Worm (Caenorhabditis elegans) whole organism, young adult: ENCODE data around the gene zipt-9.
A peak's percentile ranks its signal among the peaks of the same experiment; 100 is the strongest.

ENCODE experiments used
- B0261.1 ChIP-seq: sonication (generic microtip); optimal IDR thresholded peaks from 2 replicates; lab custom pipeline; 2016; ENCODE audit warnings: mild to moderate bottlenecking, missing genetic modification characterization, moderate library complexity, missing compliant biosample characterization
- C06A6.2 ChIP-seq: fragments of 200-800 bp; sonication (Bioruptor generic); conservative IDR thresholded peaks from 2 replicates; pipeline ENCODE4 v1.3.6; 2022; ENCODE audit warnings: missing genetic modification characterization, missing compliant biosample characterization
- F10E7.11 ChIP-seq: sonication (generic microtip); optimal IDR thresholded peaks from 2 replicates; lab custom pipeline; 2017; ENCODE audit warnings: mild to moderate bottlenecking, missing genetic modification characterization, moderate library complexity, missing compliant biosample characterization
- F22D6.2 ChIP-seq: sonication (generic microtip); optimal IDR thresholded peaks from 2 replicates; lab custom pipeline; 2016; ENCODE audit warnings: mild to moderate bottlenecking, missing genetic modification characterization, missing compliant biosample characterization
- F39B2.1 ChIP-seq: fragments of 200-800 bp; sonication (Bioruptor generic); IDR thresholded peaks from 2 replicates; pipeline ENCODE4 v1.3.6; 2022; ENCODE audit warnings: missing genetic modification reagents, missing genetic modification characterization, missing compliant biosample characterization
- F57C9.4 ChIP-seq: sonication (generic microtip); optimal IDR thresholded peaks from 2 replicates; lab custom pipeline; 2017; ENCODE audit warnings: mild to moderate bottlenecking, missing genetic modification characterization, missing compliant biosample characterization
- K12H6.12 ChIP-seq: fragments of 200-800 bp; sonication (Bioruptor generic); optimal IDR thresholded peaks from 2 replicates; lab custom pipeline; 2018; ENCODE audit warnings: mild to moderate bottlenecking, missing genetic modification characterization, missing compliant biosample characterization
- T07F8.4 ChIP-seq: sonication (generic microtip); optimal IDR thresholded peaks from 2 replicates; lab custom pipeline; 2016; ENCODE audit warnings: mild to moderate bottlenecking, missing genetic modification characterization, moderate library complexity, missing compliant biosample characterization
- T26A5.8 ChIP-seq: sonication (generic microtip); optimal IDR thresholded peaks from 2 replicates; lab custom pipeline; 2016; ENCODE audit warnings: missing genetic modification characterization, missing compliant biosample characterization
- Y79H2A.3 ChIP-seq: fragments of 200-800 bp; sonication (Bioruptor generic); conservative IDR thresholded peaks from 2 replicates; pipeline ENCODE4 v1.3.6; 2022; ENCODE audit warnings: missing genetic modification reagents, missing genetic modification characterization, missing compliant biosample characterization
- Y95B8A.8 ChIP-seq: fragments of 200-800 bp; sonication (Bioruptor generic); IDR thresholded peaks from 2 replicates; pipeline ENCODE4 v1.3.6; 2022; ENCODE audit warnings: missing genetic modification reagents, missing genetic modification characterization, missing compliant biosample characterization
- athp-1 ChIP-seq: sonication (generic microtip); optimal IDR thresholded peaks from 2 replicates; lab custom pipeline; 2017; ENCODE audit warnings: mild to moderate bottlenecking, missing genetic modification characterization, missing compliant biosample characterization
- bed-1 ChIP-seq: fragments of 200-800 bp; sonication (Bioruptor generic); IDR thresholded peaks from 2 replicates; pipeline ENCODE4 v1.3.6; 2022; ENCODE audit warnings: missing genetic modification reagents, missing genetic modification characterization, missing compliant biosample characterization
- bed-2 ChIP-seq: fragments of 200-800 bp; sonication (Bioruptor generic); IDR thresholded peaks from 2 replicates; pipeline ENCODE4 v1.3.6; 2022; ENCODE audit warnings: missing genetic modification reagents, missing genetic modification characterization, missing compliant biosample characterization
- ccch-3 ChIP-seq: fragments of 200-800 bp; sonication (Bioruptor generic); optimal IDR thresholded peaks from 2 replicates; lab custom pipeline; 2018; ENCODE audit warnings: mild to moderate bottlenecking, missing genetic modification characterization, missing compliant biosample characterization
- cebp-1 ChIP-seq, 2 experiments: fragments of 200-800 bp in 1 of 2; sonication (Bioruptor generic) in 1 of 2; sonication (generic microtip) in 1 of 2; IDR thresholded peaks in 1 of 2; optimal IDR thresholded peaks in 1 of 2; 2 replicates each; pipeline versions ENCODE4 v1.3.6 to Lab custom; 2017 to 2022; ENCODE audit warnings: missing compliant biosample characterization in 2 of 2, missing genetic modification characterization in 2 of 2, mild to moderate bottlenecking in 1 of 2, missing genetic modification reagents in 1 of 2, moderate library complexity in 1 of 2
- ceh-100 ChIP-seq: fragments of 200-800 bp; sonication (Bioruptor generic); IDR thresholded peaks from 2 replicates; pipeline ENCODE4 v1.3.6; 2022; ENCODE audit warnings: missing genetic modification reagents, missing genetic modification characterization, missing compliant biosample characterization
- chd-7 ChIP-seq: sonication (generic microtip); optimal IDR thresholded peaks from 2 replicates; lab custom pipeline; 2016; ENCODE audit warnings: mild to moderate bottlenecking, missing genetic modification characterization, moderate library complexity, missing compliant biosample characterization
- die-1 ChIP-seq: sonication (generic microtip); optimal IDR thresholded peaks from 2 replicates; lab custom pipeline; 2016; ENCODE audit warnings: missing genotype, mild to moderate bottlenecking, missing genetic modification characterization, missing compliant biosample characterization
- dpl-1 ChIP-seq: fragments of 150-350 bp; optimal IDR thresholded peaks from 2 replicates; lab custom pipeline; 2014; ENCODE audit warnings: missing biosample characterization, missing genetic modification reagents, missing genetic modification characterization
- gei-17 ChIP-seq: fragments of 200-800 bp; sonication (Bioruptor generic); optimal IDR thresholded peaks from 2 replicates; lab custom pipeline; 2018; ENCODE audit warnings: mild to moderate bottlenecking, missing genetic modification characterization, missing compliant biosample characterization
- hlh-12 ChIP-seq: sonication (generic microtip); optimal IDR thresholded peaks from 2 replicates; lab custom pipeline; 2016; ENCODE audit warnings: missing genetic modification characterization, missing compliant biosample characterization
- hrde-1 ChIP-seq: sonication (generic microtip); optimal IDR thresholded peaks from 2 replicates; lab custom pipeline; 2016; ENCODE audit warnings: missing genetic modification characterization, mild to moderate bottlenecking, missing compliant biosample characterization, moderate library complexity, missing genotype, missing genetic modification reagents, borderline replicate concordance
- lin-35 ChIP-seq, 3 experiments: fragments of 150-350 bp in 2 of 3; sonication (generic microtip) in 1 of 3; optimal IDR thresholded peaks; 2 replicates each; lab custom pipeline; 2014 to 2018; ENCODE audit warnings: missing biosample characterization in 3 of 3, missing genetic modification characterization in 3 of 3, missing genetic modification reagents in 3 of 3
- lir-1 ChIP-seq: fragments of 200-800 bp; sonication (Bioruptor generic); conservative IDR thresholded peaks from 2 replicates; pipeline ENCODE4 v1.3.6; 2022; ENCODE audit warnings: missing genetic modification reagents, missing genetic modification characterization, missing compliant biosample characterization
- mel-28 ChIP-seq: sonication (generic microtip); optimal IDR thresholded peaks from 2 replicates; lab custom pipeline; 2016; ENCODE audit warnings: borderline replicate concordance, mild to moderate bottlenecking, missing genetic modification characterization, missing compliant biosample characterization
- mes-4 ChIP-seq: sonication (generic microtip); optimal IDR thresholded peaks from 2 replicates; lab custom pipeline; 2016; ENCODE audit warnings: missing genotype, missing genetic modification characterization, missing compliant biosample characterization
- mxl-1 ChIP-seq: sonication (generic microtip); optimal IDR thresholded peaks from 2 replicates; lab custom pipeline; 2016; ENCODE audit warnings: missing genetic modification characterization, missing compliant biosample characterization
- nfyb-1 ChIP-seq: fragments of 200-800 bp; sonication (Bioruptor generic); IDR thresholded peaks from 2 replicates; pipeline ENCODE4 v1.3.6; 2022; ENCODE audit warnings: missing genetic modification reagents, missing genetic modification characterization, missing compliant biosample characterization
- nhr-179 ChIP-seq: sonication (generic microtip); optimal IDR thresholded peaks from 2 replicates; lab custom pipeline; 2016; ENCODE audit warnings: mild to moderate bottlenecking, missing genetic modification characterization, missing compliant biosample characterization
- nhr-80 ChIP-seq: sonication (generic microtip); optimal IDR thresholded peaks from 2 replicates; lab custom pipeline; 2016; ENCODE audit warnings: missing genetic modification characterization, missing compliant biosample characterization
- nhr-90 ChIP-seq: sonication (generic microtip); optimal IDR thresholded peaks from 2 replicates; lab custom pipeline; 2016; ENCODE audit warnings: missing genotype, mild to moderate bottlenecking, missing genetic modification characterization, missing compliant biosample characterization
- rec-8 ChIP-seq, 2 experiments: sonication (generic microtip); optimal IDR thresholded peaks; 2 replicates each; lab custom pipeline; 2016; ENCODE audit warnings: mild to moderate bottlenecking in 2 of 2, missing genetic modification characterization in 2 of 2, missing genetic modification reagents in 2 of 2, missing genotype in 2 of 2, missing biosample characterization in 1 of 2, missing compliant biosample characterization in 1 of 2, moderate library complexity in 1 of 2
- repo-1 ChIP-seq: sonication (generic microtip); optimal IDR thresholded peaks from 2 replicates; lab custom pipeline; 2017; ENCODE audit warnings: mild to moderate bottlenecking, missing genetic modification characterization, missing compliant biosample characterization
- rpc-1 ChIP-seq, 2 experiments: fragments of 150-350 bp in 1 of 2; sonication (generic microtip) in 1 of 2; optimal IDR thresholded peaks; 2 replicates each; lab custom pipeline; 2014 to 2018; ENCODE audit warnings: missing biosample characterization in 1 of 2, missing genetic modification characterization in 1 of 2, missing genetic modification reagents in 1 of 2, missing genotype in 1 of 2
- sea-2 ChIP-seq: fragments of 200-800 bp; sonication (Bioruptor generic); IDR thresholded peaks from 2 replicates; pipeline ENCODE4 v1.3.6; 2022; ENCODE audit warnings: missing genetic modification characterization, missing compliant biosample characterization
- snpc-1.3 ChIP-seq: sonication (generic microtip); optimal IDR thresholded peaks from 2 replicates; lab custom pipeline; 2017; ENCODE audit warnings: missing genetic modification characterization, mild to moderate bottlenecking, missing compliant biosample characterization, antibody characterized with exemption, moderate library complexity, missing genotype, missing genetic modification reagents; ENCODE audit not compliant: insufficient read depth
- snpc-4 ChIP-seq, 5 experiments: fragments of 150-350 bp in 1 of 5; sonication (generic microtip) in 4 of 5; optimal IDR thresholded peaks; 2 replicates each; lab custom pipeline; 2014 to 2018; ENCODE audit warnings: missing genetic modification characterization in 5 of 5, missing biosample characterization in 3 of 5, antibody characterized with exemption in 2 of 5, mild to moderate bottlenecking in 2 of 5, missing compliant biosample characterization in 2 of 5, missing genotype in 2 of 5, moderate library complexity in 2 of 5, missing genetic modification reagents in 1 of 5
- tbp1 ChIP-seq: fragments of 200-800 bp; sonication (Bioruptor generic); optimal IDR thresholded peaks from 2 replicates; lab custom pipeline; 2018; ENCODE audit warnings: mild to moderate bottlenecking, missing genetic modification characterization, missing compliant biosample characterization
- tlf-1 ChIP-seq: fragments of 200-800 bp; sonication (Bioruptor generic); optimal IDR thresholded peaks from 2 replicates; lab custom pipeline; 2018; ENCODE audit warnings: mild to moderate bottlenecking, missing genetic modification characterization, missing compliant biosample characterization
- unc-62 ChIP-seq: fragments of 150-350 bp; optimal IDR thresholded peaks from 2 replicates; lab custom pipeline; 2014; ENCODE audit warnings: missing biosample characterization, missing genetic modification reagents, missing genetic modification characterization
- zfh-2 ChIP-seq: fragments of 200-800 bp; sonication (Bioruptor generic); conservative IDR thresholded peaks from 2 replicates; pipeline ENCODE4 v1.3.6; 2022; ENCODE audit warnings: missing genetic modification reagents, missing genetic modification characterization, missing compliant biosample characterization
- ztf-18 ChIP-seq: sonication (generic microtip); optimal IDR thresholded peaks from 2 replicates; lab custom pipeline; 2016; ENCODE audit warnings: missing genotype, mild to moderate bottlenecking, missing genetic modification characterization, missing compliant biosample characterization
- ztf-26 ChIP-seq: sonication (generic microtip); optimal IDR thresholded peaks from 2 replicates; lab custom pipeline; 2017; ENCODE audit warnings: missing genetic modification characterization, missing compliant biosample characterization

Gene zipt-9

DNA sequence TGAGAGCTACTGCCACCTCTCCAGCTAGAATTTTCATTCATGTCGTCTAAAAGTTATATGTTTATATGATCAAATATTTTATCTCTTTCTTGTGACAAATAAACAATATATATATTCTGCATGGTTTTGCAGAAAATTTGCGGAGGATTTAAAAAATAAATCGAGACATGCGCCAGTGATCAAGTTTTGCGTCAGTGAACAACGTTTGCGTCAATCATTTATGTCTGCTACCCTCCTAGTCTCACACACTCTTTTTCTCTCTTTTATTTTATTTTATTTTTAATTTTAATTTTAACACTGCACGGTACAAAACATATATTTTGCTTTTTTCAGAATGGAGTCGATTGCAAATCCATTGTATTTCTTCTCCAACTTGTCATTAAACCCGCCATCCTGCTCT lies 36.5 kb downstream of the zipt-9 start, which contains the start of the genes tag-65 and ccz-1 (continued):
- TF ChIP-seq mel-28 (tag; lab: Kevin White, UChicago) (no peak), mxl-1 (tag; lab: Kevin White, UChicago) (no peak), tlf-1 (GFP tag; lab: Kevin White, UChicago) (peak; percentile 77), snpc-4 (GFP tag; optimal IDR thresholded peaks at IDR 0.05; lab: Kevin White, UChicago) (peak; percentile 44), snpc-4 (tag; optimal IDR thresholded peaks at IDR 0.05; lab: Kevin White, UChicago) (peak; percentile 50 to 82 (median 74)), cebp-1 (GFP tag; IDR thresholded peaks at IDR 0.05; lab: Robert Waterston, UW) (no peak), cebp-1 (tag; optimal IDR thresholded peaks at IDR 0.05; lab: Kevin White, UChicago) (peak; percentile 74), bed-1 (GFP tag; lab: Robert Waterston, UW) (no peak), rec-8 (tag; optimal IDR thresholded peaks at IDR 0.05; lab: Kevin White, UChicago) (peak in 1 of 2 experiments; percentile 3), athp-1 (tag; lab: Kevin White, UChicago) (peak; percentile 28), F10E7.11 (tag; lab: Kevin White, UChicago) (no peak), ccch-3 (no peak), sea-2 (no peak), tbp1 (GFP tag; lab: Kevin White, UChicago) (peak; percentile 64), T07F8.4 (tag; lab: Kevin White, UChicago) (no peak), hrde-1 (no peak), nhr-90 (no peak), nhr-80 (no peak), F57C9.4 (no peak), C06A6.2 (GFP tag; lab: Robert Waterston, UW) (0 out of 2 replicates have a peak, but pooled peaks have one; percentile 33), K12H6.12 (tag; lab: Kevin White, UChicago) (no peak), F22D6.2 (no peak), Y95B8A.8 (no peak), zfh-2 (GFP tag; lab: Robert Waterston, UW) (no peak), Y79H2A.3 (GFP tag; lab: Robert Waterston, UW) (no peak), lir-1 (GFP tag; lab: Robert Waterston, UW) (peak; percentile 81), ztf-18 (tag; lab: Kevin White, UChicago) (peak; percentile 97), ceh-100 (GFP tag; lab: Robert Waterston, UW) (peak; percentile 79), B0261.1 (tag; lab: Kevin White, UChicago) (no peak), die-1 (tag; lab: Kevin White, UChicago) (no peak), gei-17 (GFP tag; lab: Kevin White, UChicago) (peak; percentile 59), nhr-179 (tag; lab: Kevin White, UChicago) (no peak), ztf-26 (tag; lab: Kevin White, UChicago) (peak; percentile 30), unc-62 (GFP tag; lab: Kevin White, UChicago) (no peak), chd-7 (tag; lab: Kevin White, UChicago) (no peak), snpc-1.3 (tag; lab: Kevin White, UChicago) (no peak), T26A5.8 (tag; lab: Kevin White, UChicago) (no peak), hlh-12 (tag; lab: Kevin White, UChicago) (no peak), bed-2 (GFP tag; lab: Robert Waterston, UW) (no peak), dpl-1 (GFP tag; lab: Kevin White, UChicago) (peak; percentile 60), mes-4 (tag; lab: Kevin White, UChicago) (no peak), repo-1 (tag; lab: Kevin White, UChicago) (peak; percentile 19), F39B2.1 (GFP tag; lab: Robert Waterston, UW) (no peak), rpc-1 (optimal IDR thresholded peaks at IDR 0.05; lab: Kevin White, UChicago) (no peak), rpc-1 (tag; optimal IDR thresholded peaks at IDR 0.05; lab: Kevin White, UChicago) (no peak), lin-35 (GFP tag; optimal IDR thresholded peaks at IDR 0.05; lab: Kevin White, UChicago) (peak in 1 of 3 experiments; percentile 89), nfyb-1 (peak; percentile 78)
